Worm (Caenorhabditis elegans): ENCODE results near the gene fbxb-62.

fbxb-62 gene

ce11 chrV:19296723-19297122 lies 5.1 kb downstream of the fbxb-62 start, which contains the start of gene F55C9.6:
Gene F55C9.6, minus strand, starts transcription at chrV:19296823.
- TF ChIP-seq tbx-2 (tag; optimal IDR thresholded peaks at IDR 0.05) (no peak), lin-13 (GFP tag; optimal IDR thresholded peaks at IDR 0.05) (no peak), egl-27 (tag; optimal IDR thresholded peaks at IDR 0.05) (no peak), fkh-8 (tag; optimal IDR thresholded peaks at IDR 0.05) (no peak), nhr-28 (tag; optimal IDR thresholded peaks at IDR 0.05) (no peak), blmp-1 (tag; optimal IDR thresholded peaks at IDR 0.05) (no peak), elt-3 (tag; optimal IDR thresholded peaks at IDR 0.05) (no peak), pax-3 (tag; optimal IDR thresholded peaks at IDR 0.05) (no peak), ceh-88 (GFP tag; IDR thresholded peaks at IDR 0.05) (no peak)

DNA sequence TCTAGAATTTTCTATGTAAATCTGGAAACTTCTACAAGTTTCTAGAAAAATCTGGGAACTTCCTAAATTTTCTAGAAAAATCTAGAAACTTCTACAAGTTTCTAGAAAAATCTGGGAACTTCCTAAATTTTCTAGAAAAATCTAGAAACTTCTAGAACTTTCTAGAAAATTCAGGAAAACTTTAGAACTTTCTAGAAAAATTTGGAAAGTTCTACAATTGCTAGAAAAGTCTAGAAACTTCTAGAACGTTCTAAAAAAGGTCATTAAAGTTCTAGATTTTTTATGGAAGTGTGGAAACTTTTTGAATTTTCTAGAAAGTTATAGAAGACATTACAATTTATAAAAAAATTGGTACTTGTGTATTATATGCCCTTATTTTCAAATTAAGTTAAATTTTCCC lies 8.8 kb downstream of the fbxb-62 start, which contains the start of gene F55C9.5:
TSS of gene F55C9.5 (minus strand) at position 101 of the 400 bp plus-strand sequence.
- TF ChIP-seq lin-35 (GFP tag; optimal IDR thresholded peaks at IDR 0.05) = no peak

DNA sequence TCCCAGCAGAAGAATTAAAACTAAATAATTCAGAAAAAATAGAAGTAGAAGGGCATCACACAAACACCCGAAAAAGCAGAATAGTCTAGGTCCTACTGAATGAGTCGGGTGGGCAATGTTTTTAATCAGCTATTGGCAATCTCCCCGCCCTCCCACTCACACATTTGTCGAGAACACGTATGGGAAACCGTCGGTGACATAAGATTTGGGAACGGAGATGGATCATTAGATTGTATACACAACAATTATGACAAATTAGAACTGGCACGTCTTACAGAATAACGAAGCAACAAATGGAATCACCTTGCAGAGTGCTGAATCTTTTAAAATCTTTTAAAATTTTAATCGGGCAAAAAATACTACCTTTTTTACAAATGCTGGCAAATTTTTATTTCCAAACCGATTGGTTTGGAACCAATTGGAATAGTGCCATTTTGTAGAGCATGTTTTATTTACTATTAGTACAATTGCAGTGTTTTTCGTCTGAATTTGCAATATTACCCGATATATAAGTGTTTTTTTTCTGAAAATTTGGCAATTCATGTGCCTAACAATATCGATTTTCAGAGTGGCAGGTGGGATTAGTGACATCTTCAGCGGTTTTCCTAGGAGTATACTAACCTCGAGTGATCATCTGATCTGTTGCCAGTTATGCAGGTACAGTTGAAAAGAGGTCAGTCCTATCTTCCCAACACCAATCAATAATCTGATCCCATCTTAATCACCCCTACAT lies 13.6 kb downstream of the fbxb-62 start, which contains the start of the genes F55C9.3 and fbxb-57:
TSS of gene F55C9.3 (minus strand) at position 101 of the 733 bp plus-strand sequence.
TSS of gene fbxb-57 (plus strand) at position 683 of the 733 bp plus-strand sequence.
- no peak for TF ChIP-seq tlp-1 (tag; optimal IDR thresholded peaks at IDR 0.05)
- no peak for TF ChIP-seq zip-4 (GFP tag; optimal IDR thresholded peaks at IDR 0.05)
- no peak for TF ChIP-seq lin-14 (GFP tag; optimal IDR thresholded peaks at IDR 0.05)
- TF ChIP-seq skn-1 (tag; optimal IDR thresholded peaks at IDR 0.05) = no peak
- TF ChIP-seq ets-5 (GFP tag; IDR thresholded peaks at IDR 0.05) = no peak
- no peak for TF ChIP-seq ceh-88 (GFP tag; IDR thresholded peaks at IDR 0.05)
- TF ChIP-seq C16A3.4 (tag; optimal IDR thresholded peaks at IDR 0.05) = no peak
- TF ChIP-seq lin-15B (tag; optimal IDR thresholded peaks at IDR 0.05) = no peak
- TF ChIP-seq ama-1 (optimal IDR thresholded peaks at IDR 0.05) = no peak
- TF ChIP-seq sptf-1 (tag; optimal IDR thresholded peaks at IDR 0.05) = no peak
- no peak for TF ChIP-seq elt-3 (tag; optimal IDR thresholded peaks at IDR 0.05)
- TF ChIP-seq nhr-12 (tag; optimal IDR thresholded peaks at IDR 0.05) = no peak
- TF ChIP-seq fkh-10 (GFP tag; optimal IDR thresholded peaks at IDR 0.05) = no peak
- no peak for TF ChIP-seq nhr-71 (tag; optimal IDR thresholded peaks at IDR 0.05)

- TF ChIP-seq nhr-11 (tag; optimal IDR thresholded peaks at IDR 0.05) = no peak
- TF ChIP-seq pqm-1 (tag; optimal IDR thresholded peaks at IDR 0.05) = no peak
- TF ChIP-seq unc-86 (tag; optimal IDR thresholded peaks at IDR 0.05) = no peak
- TF ChIP-seq lin-13 (GFP tag; optimal IDR thresholded peaks at IDR 0.05) = no peak
- no peak for TF ChIP-seq ceh-90 (tag; optimal IDR thresholded peaks at IDR 0.05)
- no peak for TF ChIP-seq lin-39 (tag; optimal IDR thresholded peaks at IDR 0.05)
- no peak for TF ChIP-seq pax-3 (tag; optimal IDR thresholded peaks at IDR 0.05)
- no peak for TF ChIP-seq nhr-19 (GFP tag; conservative IDR thresholded peaks at IDR 0.05)
- TF ChIP-seq nhr-90 (tag; optimal IDR thresholded peaks at IDR 0.05; ENCODE audit: poor library complexity) = no peak
- no peak for TF ChIP-seq ama-1 (optimal IDR thresholded peaks at IDR 0.05)
- TF ChIP-seq fkh-8 (tag; optimal IDR thresholded peaks at IDR 0.05) = no peak
- no peak for TF ChIP-seq unc-30 (tag; optimal IDR thresholded peaks at IDR 0.05)
- no peak for TF ChIP-seq sptf-1 (tag; optimal IDR thresholded peaks at IDR 0.05)
- TF ChIP-seq ceh-88 (GFP tag; IDR thresholded peaks at IDR 0.05) = no peak
These were observed 15.9 kb downstream of the fbxb-62 start for ce11 chrV:19285921-19286320.

DNA sequence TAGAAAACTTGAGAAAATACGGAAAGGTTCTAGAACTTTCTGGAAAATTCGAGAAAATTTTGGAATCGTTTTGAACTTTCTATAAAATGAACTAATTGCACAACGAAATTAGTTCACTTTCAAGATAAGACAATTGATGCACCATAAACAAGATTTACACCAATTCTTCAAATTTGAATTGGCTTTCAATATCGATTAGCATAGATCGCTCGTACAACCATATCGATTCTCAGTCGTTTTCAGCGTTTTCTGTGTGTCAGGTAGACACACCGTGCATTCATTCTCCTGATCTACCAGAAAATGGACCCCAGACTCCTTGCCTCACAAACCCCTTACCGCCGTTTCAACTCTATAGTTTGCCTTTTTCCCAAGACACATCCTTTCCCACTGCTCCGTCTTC lies 19.5 kb downstream of the fbxb-62 start, which contains the start of gene fbxb-117:
TSS of gene fbxb-117 (plus strand) at position 301 of the 400 bp plus-strand sequence.
- TF ChIP-seq nhr-20 (tag; optimal IDR thresholded peaks at IDR 0.05) (no peak), lin-39 (tag; optimal IDR thresholded peaks at IDR 0.05) (no peak), tlp-1 (tag; optimal IDR thresholded peaks at IDR 0.05) (no peak), snu-23 (GFP tag; optimal IDR thresholded peaks at IDR 0.05) (no peak), nhr-76 (tag; optimal IDR thresholded peaks at IDR 0.05) (no peak), ztf-4 (tag; optimal IDR thresholded peaks at IDR 0.05) (no peak), C16A3.4 (tag; optimal IDR thresholded peaks at IDR 0.05) (no peak), pag-3 (tag; optimal IDR thresholded peaks at IDR 0.05; ENCODE audit: borderline replicate concordance, insufficient read depth) (no peak), ces-1 (GFP tag; optimal IDR thresholded peaks at IDR 0.05) (no peak), ets-5 (GFP tag; IDR thresholded peaks at IDR 0.05) (no peak)
